Worm (Caenorhabditis elegans): Measurements from ENCODE around the gene F07C6.3.

F07C6.3 gene

DNA sequence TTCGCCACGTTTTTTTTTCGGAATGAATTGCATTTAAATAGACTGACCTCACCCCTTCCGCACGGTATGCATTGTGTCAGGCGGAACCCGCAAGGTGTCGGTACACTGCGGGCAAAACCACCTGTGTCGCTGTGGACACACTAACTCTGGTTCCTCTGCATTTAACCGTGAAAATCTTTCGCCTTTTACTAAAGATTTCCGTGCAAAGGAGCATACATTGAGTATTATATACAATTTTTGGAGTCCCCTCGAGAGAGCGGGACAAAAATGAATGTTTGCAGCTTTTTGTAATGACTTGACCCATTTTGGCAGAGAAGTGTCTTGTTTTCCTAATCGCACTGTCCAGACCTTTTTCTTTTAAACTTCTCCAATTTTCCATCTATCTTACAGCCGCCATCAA is 2.0 kb upstream of the F07C6.3 start:
- TF ChIP-seq elt-2 (tag; optimal IDR thresholded peaks at IDR 0.05), result peak; percentile 10

DNA sequence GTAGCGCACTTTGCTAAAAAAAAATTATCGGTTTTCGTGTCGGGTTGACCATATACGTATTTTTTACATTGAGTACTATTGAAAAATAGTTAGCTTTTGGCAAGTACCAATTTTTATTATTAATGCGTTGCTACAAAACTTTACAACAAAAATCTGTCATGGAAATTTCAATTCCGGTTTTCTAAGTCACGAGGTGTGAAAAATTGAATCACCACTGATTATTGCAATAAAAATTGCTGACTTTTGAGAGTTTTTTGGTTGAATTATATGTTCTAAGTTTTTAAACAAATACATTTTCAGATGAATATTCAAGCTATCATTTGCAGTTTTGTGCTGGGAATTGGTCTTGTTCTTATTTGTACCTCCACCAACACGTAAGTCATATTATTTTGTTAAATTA is 1.8 kb downstream of the F07C6.3 start, which contains the start of gene F07C6.2:
Gene F07C6.2, plus strand, starts transcription at position 301 of the 400 bp plus-strand sequence.
- TF ChIP-seq ceh-9 (tag; optimal IDR thresholded peaks at IDR 0.05) (no peak), nhr-43 (tag; optimal IDR thresholded peaks at IDR 0.05; ENCODE audit: poor library complexity, severe bottlenecking) (no peak), skn-1 (tag; optimal IDR thresholded peaks at IDR 0.05) (no peak), lsy-12 (tag; optimal IDR thresholded peaks at IDR 0.05) (no peak), nhr-12 (tag; optimal IDR thresholded peaks at IDR 0.05) (no peak), elt-2 (tag; optimal IDR thresholded peaks at IDR 0.05) (no peak), jun-1 (tag; optimal IDR thresholded peaks at IDR 0.05) (no peak), ztf-4 (tag; optimal IDR thresholded peaks at IDR 0.05) (no peak), nhr-67 (tag; optimal IDR thresholded peaks at IDR 0.05) (no peak), nhr-28 (tag; optimal IDR thresholded peaks at IDR 0.05) (no peak), elt-1 (tag; optimal IDR thresholded peaks at IDR 0.05) (no peak), fkh-10 (GFP tag; optimal IDR thresholded peaks at IDR 0.05) (no peak), unc-39 (tag; optimal IDR thresholded peaks at IDR 0.05) (no peak), nhr-77 (tag; optimal IDR thresholded peaks at IDR 0.05) (no peak), ama-1 (optimal IDR thresholded peaks at IDR 0.05) (no peak), ceh-16 (tag; optimal IDR thresholded peaks at IDR 0.05) (no peak), zag-1 (tag; optimal IDR thresholded peaks at IDR 0.05) (no peak), tbx-2 (tag; optimal IDR thresholded peaks at IDR 0.05) (no peak), aly-2 (tag; optimal IDR thresholded peaks at IDR 0.05) (no peak), fkh-2 (tag; optimal IDR thresholded peaks at IDR 0.05) (no peak)

ce11 chrIV:12792494-12792893 is 3.5 kb downstream of the F07C6.3 start, which contains the start of gene F07C6.6:
Gene F07C6.6 (plus strand): TSS chrIV:12792794.
- TF ChIP-seq pqm-1 (tag; optimal IDR thresholded peaks at IDR 0.05), result no peak
- TF ChIP-seq lsy-12 (tag; optimal IDR thresholded peaks at IDR 0.05), result no peak
- no peak for TF ChIP-seq elt-1 (tag; optimal IDR thresholded peaks at IDR 0.05)
- TF ChIP-seq nhr-25 (tag; optimal IDR thresholded peaks at IDR 0.05), result no peak
- no peak for TF ChIP-seq nhr-76 (tag; optimal IDR thresholded peaks at IDR 0.05)
- TF ChIP-seq aly-2 (tag; optimal IDR thresholded peaks at IDR 0.05), result no peak
- no peak for TF ChIP-seq eor-1 (tag; optimal IDR thresholded peaks at IDR 0.05)
- no peak for TF ChIP-seq nhr-23 (tag; optimal IDR thresholded peaks at IDR 0.05)
- TF ChIP-seq pha-4 (tag; optimal IDR thresholded peaks at IDR 0.05), result no peak
- TF ChIP-seq nhr-67 (tag; optimal IDR thresholded peaks at IDR 0.05), result no peak
- TF ChIP-seq elt-3 (tag; optimal IDR thresholded peaks at IDR 0.05), result no peak
- no peak for TF ChIP-seq fkh-10 (GFP tag; optimal IDR thresholded peaks at IDR 0.05)

ce11 chrIV:12793621-12794020 is 4.6 kb downstream of the F07C6.3 start, which contains the start of gene pin-2:
Gene pin-2 (plus strand): TSS chrIV:12793847.
- TF ChIP-seq elt-2 (tag; optimal IDR thresholded peaks at IDR 0.05) (peak; percentile 49), ceh-28 (tag; optimal IDR thresholded peaks at IDR 0.05) (no peak), ztf-4 (tag; optimal IDR thresholded peaks at IDR 0.05) (no peak), pqm-1 (tag; optimal IDR thresholded peaks at IDR 0.05) (peak; percentile 37)

- TF ChIP-seq nhr-11 (tag; optimal IDR thresholded peaks at IDR 0.05) (no peak), skn-1 (tag; optimal IDR thresholded peaks at IDR 0.05) (no peak), aly-2 (tag; optimal IDR thresholded peaks at IDR 0.05) (no peak), ztf-4 (tag; optimal IDR thresholded peaks at IDR 0.05) (no peak), lsy-12 (tag; optimal IDR thresholded peaks at IDR 0.05) (no peak), nhr-77 (tag; optimal IDR thresholded peaks at IDR 0.05) (no peak), elt-2 (tag; optimal IDR thresholded peaks at IDR 0.05) (peak; percentile 20), snpc-4 (tag; optimal IDR thresholded peaks at IDR 0.05) (peak; percentile 69), nhr-25 (tag; optimal IDR thresholded peaks at IDR 0.05) (no peak), jun-1 (tag; optimal IDR thresholded peaks at IDR 0.05) (no peak), mdl-1 (tag; optimal IDR thresholded peaks at IDR 0.05) (no peak)
These were observed 6.4 kb downstream of the F07C6.3 start for ce11 chrIV:12795371-12795936.

- TF ChIP-seq nhr-11 (tag; optimal IDR thresholded peaks at IDR 0.05), result no peak
- peak; percentile 32 for TF ChIP-seq nhr-25 (tag; optimal IDR thresholded peaks at IDR 0.05)
- no peak for TF ChIP-seq ztf-11 (tag; optimal IDR thresholded peaks at IDR 0.05)
- no peak for TF ChIP-seq lin-39 (tag; optimal IDR thresholded peaks at IDR 0.05)
These were observed 7.8 kb downstream of the F07C6.3 start for ce11 chrIV:12796811-12797210.
